Worm (Caenorhabditis elegans) whole organism, L1 larva: Measurements from ENCODE around the gene pigc-1.

Experiments used
- C34B4.2 ChIP-seq: sonication (generic microtip); optimal IDR thresholded peaks from 2 replicates; lab custom pipeline; 2017; ENCODE audit warnings: mild to moderate bottlenecking, missing genetic modification characterization, missing compliant biosample characterization
- F16B12.6 ChIP-seq: fragments of 150-350 bp; optimal IDR thresholded peaks from 2 replicates; lab custom pipeline; 2014; ENCODE audit warnings: missing biosample characterization, missing genetic modification characterization
- Y116A8C.19 ChIP-seq: sonication (generic microtip); optimal IDR thresholded peaks from 2 replicates; lab custom pipeline; 2016; ENCODE audit warnings: missing compliant biosample characterization, missing genetic modification characterization, borderline replicate concordance
- alr-1 ChIP-seq: fragments of 200-800 bp; sonication (Bioruptor generic); optimal IDR thresholded peaks from 2 replicates; lab custom pipeline; 2018; ENCODE audit warnings: borderline replicate concordance, mild to moderate bottlenecking, missing genetic modification characterization, missing compliant biosample characterization
- ama-1 ChIP-seq: fragments of 150-350 bp; optimal IDR thresholded peaks from 2 replicates; lab custom pipeline; 2014
- blmp-1 ChIP-seq: fragments of 150-350 bp; optimal IDR thresholded peaks from 2 replicates; lab custom pipeline; 2014; ENCODE audit warnings: missing biosample characterization, missing genetic modification characterization
- ceh-63 ChIP-seq: fragments of 200-800 bp; sonication (Bioruptor generic); optimal IDR thresholded peaks from 2 replicates; lab custom pipeline; 2018; ENCODE audit warnings: mild to moderate bottlenecking, missing genetic modification characterization, missing compliant biosample characterization
- ceh-8 ChIP-seq: fragments of 200-800 bp; sonication (Bioruptor generic); optimal IDR thresholded peaks from 2 replicates; lab custom pipeline; 2018; ENCODE audit warnings: mild to moderate bottlenecking, missing genetic modification characterization, moderate library complexity, missing compliant biosample characterization
- ceh-82 ChIP-seq, 3 experiments: fragments of 150-350 bp in 1 of 3; sonication (generic microtip) in 2 of 3; optimal IDR thresholded peaks; 2 replicates each; lab custom pipeline; 2014 to 2017; ENCODE audit warnings: missing biosample characterization in 3 of 3, missing genetic modification characterization in 3 of 3
- ceh-88 ChIP-seq: fragments of 200-800 bp; sonication (Bioruptor generic); IDR thresholded peaks from 2 replicates; pipeline ENCODE4 v1.3.6; 2022; ENCODE audit warnings: missing genetic modification characterization, missing compliant biosample characterization
- ces-1 ChIP-seq: fragments of 150-350 bp; optimal IDR thresholded peaks from 2 replicates; lab custom pipeline; 2014; ENCODE audit warnings: missing biosample characterization, missing genetic modification reagents, missing genetic modification characterization
- dsc-1 ChIP-seq: sonication (generic microtip); optimal IDR thresholded peaks from 2 replicates; lab custom pipeline; 2016; ENCODE audit warnings: mild to moderate bottlenecking, missing genetic modification characterization, missing compliant biosample characterization
- efl-1 ChIP-seq, 4 experiments: fragments of 150-350 bp; optimal IDR thresholded peaks in 3 of 4; peaks in 1 of 4; 1 replicate in 1 of 4; 2 replicates in 3 of 4; lab custom pipeline; 2014; ENCODE audit warnings: missing biosample characterization in 2 of 4, missing genetic modification characterization in 2 of 4, missing genetic modification reagents in 2 of 4
- elt-3 ChIP-seq, 6 experiments: fragments of 150-350 bp in 1 of 6; sonication (generic microtip); optimal IDR thresholded peaks; 2 replicates each; lab custom pipeline; 2017 to 2018; ENCODE audit warnings: missing biosample characterization in 6 of 6, missing genetic modification characterization in 6 of 6, inconsistent platforms in 1 of 6
- grh-1 ChIP-seq: fragments of 200-800 bp; sonication (Bioruptor generic); IDR thresholded peaks from 2 replicates; pipeline ENCODE4 v1.3.6; 2022; ENCODE audit warnings: missing genetic modification reagents, missing genetic modification characterization, missing compliant biosample characterization
- isw-1 ChIP-seq: fragments of 200-800 bp; sonication (Bioruptor generic); IDR thresholded peaks from 2 replicates; pipeline ENCODE4 v1.3.6; 2022; ENCODE audit warnings: missing genetic modification characterization, missing compliant biosample characterization
- lin-14 ChIP-seq: fragments of 200-800 bp; sonication (Bioruptor generic); optimal IDR thresholded peaks from 2 replicates; lab custom pipeline; 2018; ENCODE audit warnings: mild to moderate bottlenecking, missing genetic modification characterization, moderate library complexity, missing compliant biosample characterization
- lin-35 ChIP-seq, 2 experiments: fragments of 150-350 bp; optimal IDR thresholded peaks; 2 replicates each; lab custom pipeline; 2014; ENCODE audit warnings: missing biosample characterization in 2 of 2, missing genetic modification characterization in 2 of 2, missing genetic modification reagents in 2 of 2
- lsy-2 ChIP-seq, 2 experiments: fragments of 150-350 bp; optimal IDR thresholded peaks; 2 replicates each; lab custom pipeline; 2014; ENCODE audit warnings: missing biosample characterization in 2 of 2, missing genetic modification characterization in 2 of 2
- mdl-1 ChIP-seq, 2 experiments: fragments of 150-350 bp; optimal IDR thresholded peaks; 2 replicates each; lab custom pipeline; 2014 to 2017; ENCODE audit warnings: missing biosample characterization in 2 of 2, missing genetic modification characterization in 2 of 2, inconsistent platforms in 1 of 2
- mef-2 ChIP-seq: fragments of 150-350 bp; optimal IDR thresholded peaks from 2 replicates; lab custom pipeline; 2014; ENCODE audit warnings: missing biosample characterization, missing genetic modification characterization
- mep-1 ChIP-seq: fragments of 150-350 bp; optimal IDR thresholded peaks from 2 replicates; lab custom pipeline; 2014; ENCODE audit warnings: missing biosample characterization, missing genetic modification characterization
- nhr-11 ChIP-seq: fragments of 150-350 bp; optimal IDR thresholded peaks from 2 replicates; lab custom pipeline; 2014; ENCODE audit warnings: missing biosample characterization, missing genetic modification characterization
- nhr-71 ChIP-seq: sonication (generic microtip); optimal IDR thresholded peaks from 2 replicates; lab custom pipeline; 2016; ENCODE audit warnings: mild to moderate bottlenecking, missing genetic modification characterization, moderate library complexity, missing compliant biosample characterization
- nhr-76 ChIP-seq: sonication (generic microtip); optimal IDR thresholded peaks from 2 replicates; lab custom pipeline; 2017; ENCODE audit warnings: missing biosample characterization, missing genetic modification characterization
- nhr-77 ChIP-seq: fragments of 150-350 bp; optimal IDR thresholded peaks from 2 replicates; lab custom pipeline; 2014; ENCODE audit warnings: missing biosample characterization, missing genetic modification characterization
- nhr-84 ChIP-seq: sonication (generic microtip); optimal IDR thresholded peaks from 2 replicates; lab custom pipeline; 2017; ENCODE audit warnings: missing biosample characterization, missing genetic modification characterization
- pag-3 ChIP-seq: sonication (generic microtip); optimal IDR thresholded peaks from 2 replicates; lab custom pipeline; 2017; ENCODE audit warnings: missing genetic modification characterization, mild to moderate bottlenecking, missing compliant biosample characterization, antibody characterized with exemption, borderline replicate concordance; ENCODE audit not compliant: insufficient read depth
- pax-3 ChIP-seq: fragments of 200-800 bp; sonication (Bioruptor generic); optimal IDR thresholded peaks from 2 replicates; lab custom pipeline; 2018; ENCODE audit warnings: mild to moderate bottlenecking, missing genetic modification characterization, moderate library complexity, missing compliant biosample characterization
- skn-1 ChIP-seq: fragments of 150-350 bp; optimal IDR thresholded peaks from 2 replicates; lab custom pipeline; 2014; ENCODE audit warnings: missing biosample characterization, missing genetic modification characterization
- sup-37 ChIP-seq: fragments of 200-800 bp; sonication (Bioruptor generic); optimal IDR thresholded peaks from 2 replicates; lab custom pipeline; 2018; ENCODE audit warnings: mild to moderate bottlenecking, missing genetic modification characterization, missing compliant biosample characterization
- swsn-7 ChIP-seq: sonication (generic microtip); optimal IDR thresholded peaks from 2 replicates; lab custom pipeline; 2016; ENCODE audit warnings: missing genetic modification characterization, missing compliant biosample characterization
- unc-62 ChIP-seq: fragments of 150-350 bp; optimal IDR thresholded peaks from 2 replicates; lab custom pipeline; 2014; ENCODE audit warnings: missing biosample characterization, missing genetic modification reagents, missing genetic modification characterization
- unc-98 ChIP-seq: fragments of 200-800 bp; sonication (Bioruptor generic); IDR thresholded peaks from 2 replicates; pipeline ENCODE4 v1.3.6; 2022; ENCODE audit warnings: missing genetic modification characterization, missing compliant biosample characterization
- xbp-1 ChIP-seq: sonication (generic microtip); optimal IDR thresholded peaks from 2 replicates; lab custom pipeline; 2016; ENCODE audit warnings: missing genetic modification characterization, missing compliant biosample characterization
- zag-1 ChIP-seq: fragments of 150-350 bp; optimal IDR thresholded peaks from 2 replicates; lab custom pipeline; 2014; ENCODE audit warnings: missing biosample characterization, missing genetic modification characterization

The pigc-1 gene

ce11 chrIV:9321039-9321851 lies 21.7 kb downstream of the pigc-1 start, which contains the start of the genes F49C12.12 and vha-17 (continued):
- TF ChIP-seq dsc-1 (tag; lab: Kevin White, UChicago): no peak
- peak; percentile 16 for TF ChIP-seq swsn-7 (tag; lab: Kevin White, UChicago)
- no peak for TF ChIP-seq grh-1 (GFP tag; lab: Robert Waterston, UW)
- no peak for TF ChIP-seq mep-1 (tag; lab: Kevin White, UChicago)
- TF ChIP-seq nhr-84 (tag; lab: Kevin White, UChicago): no peak
- TF ChIP-seq zag-1 (tag; lab: Kevin White, UChicago): no peak
- no peak for TF ChIP-seq elt-3 (tag; optimal IDR thresholded peaks at IDR 0.05; lab: Kevin White, UChicago)
- TF ChIP-seq Y116A8C.19 (tag; lab: Kevin White, UChicago): no peak
- no peak for TF ChIP-seq C34B4.2 (tag; lab: Kevin White, UChicago)
- TF ChIP-seq nhr-11 (tag; lab: Kevin White, UChicago): no peak
- peak; percentile 65 for TF ChIP-seq skn-1 (tag; lab: Kevin White, UChicago)
- peak; percentile 8 to 47 for TF ChIP-seq lin-35 (GFP tag; optimal IDR thresholded peaks at IDR 0.05; lab: Kevin White, UChicago)
- no peak for TF ChIP-seq isw-1 (GFP tag; lab: Robert Waterston, UW)

ce11 chrIV:9320023-9320422 lies 22.9 kb downstream of the pigc-1 start:
- TF ChIP-seq sup-37 (GFP tag; lab: Kevin White, UChicago) (no peak), nhr-71 (peak; percentile 16)

DNA sequence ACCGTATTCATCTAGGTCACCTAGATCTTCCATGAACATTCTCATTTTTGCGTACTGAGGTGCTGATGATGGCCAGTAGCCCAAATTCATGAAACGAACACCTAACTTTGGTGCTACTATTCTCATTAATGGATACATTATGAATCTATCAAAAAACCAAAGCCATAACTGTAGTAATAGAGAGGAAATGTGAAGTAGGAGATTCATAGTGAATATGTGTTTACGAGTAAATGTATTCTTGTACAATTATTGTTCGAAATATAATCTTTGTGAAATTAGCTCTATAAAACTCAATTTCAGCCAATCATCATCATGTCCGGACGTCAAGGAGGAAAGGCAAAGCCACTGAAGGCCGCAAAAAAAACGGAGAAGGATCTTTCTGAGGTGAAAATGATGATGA lies 23.9 kb downstream of the pigc-1 start, which contains the start of the genes F49C12.11 and nemt-1:
Gene F49C12.11 (plus strand): TSS at position 301 of the 400 bp plus-strand sequence.
Gene nemt-1 (minus strand): TSS at position 360 of the 400 bp plus-strand sequence.
- TF ChIP-seq lsy-2 (tag; optimal IDR thresholded peaks at IDR 0.05; lab: Kevin White, UChicago): no peak
- no peak for TF ChIP-seq blmp-1 (tag; lab: Kevin White, UChicago)
- no peak for TF ChIP-seq mdl-1 (tag; optimal IDR thresholded peaks at IDR 0.05; lab: Kevin White, UChicago)
- TF ChIP-seq mef-2 (tag; lab: Kevin White, UChicago): no peak
- TF ChIP-seq xbp-1 (tag; lab: Kevin White, UChicago): no peak
- no peak for TF ChIP-seq unc-98
- TF ChIP-seq ceh-82 (tag; optimal IDR thresholded peaks at IDR 0.05; lab: Kevin White, UChicago): no peak
- TF ChIP-seq ces-1 (GFP tag; lab: Kevin White, UChicago): no peak
- no peak for TF ChIP-seq ceh-63 (GFP tag; lab: Kevin White, UChicago)
- no peak for TF ChIP-seq lin-14 (GFP tag; lab: Kevin White, UChicago)
- no peak for TF ChIP-seq ama-1
- no peak for TF ChIP-seq ceh-88 (GFP tag; lab: Robert Waterston, UW)

DNA sequence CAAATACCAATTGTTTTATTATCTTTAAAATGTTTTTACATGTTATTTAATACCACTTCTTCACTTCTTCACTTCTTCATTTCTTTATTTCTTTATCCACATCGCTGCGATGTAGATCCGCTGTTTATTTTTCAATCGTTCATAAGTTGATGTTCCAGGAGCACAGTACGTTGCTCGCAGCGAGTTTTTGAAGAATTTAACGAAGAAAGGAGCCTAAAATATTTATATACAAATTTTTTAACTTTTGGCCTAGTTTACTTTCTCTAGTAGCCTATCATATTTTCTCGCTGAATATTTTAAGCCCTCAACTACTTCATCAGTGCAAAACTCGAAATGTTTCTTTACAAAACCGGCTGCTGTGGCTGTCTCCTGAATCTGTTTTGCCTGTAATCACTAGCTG lies 24.8 kb downstream of the pigc-1 start:
- TF ChIP-seq mef-2 (tag; lab: Kevin White, UChicago) (no peak), F16B12.6 (tag; lab: Kevin White, UChicago) (no peak), ces-1 (GFP tag; lab: Kevin White, UChicago) (no peak), nhr-76 (tag; lab: Kevin White, UChicago) (no peak), alr-1 (tag; lab: Kevin White, UChicago) (no peak), sup-37 (GFP tag; lab: Kevin White, UChicago) (no peak), pax-3 (tag; lab: Kevin White, UChicago) (no peak), nhr-77 (tag; lab: Kevin White, UChicago) (no peak), ceh-8 (GFP tag; lab: Kevin White, UChicago) (no peak), ama-1 (no peak), pag-3 (tag; lab: Kevin White, UChicago) (no peak), efl-1 (optimal IDR thresholded peaks at IDR 0.05; lab: Kevin White, UChicago) (no peak), efl-1 (GFP tag; optimal IDR thresholded peaks at IDR 0.05 in 1 of 2; lab: Kevin White, UChicago) (no peak), unc-62 (GFP tag; lab: Kevin White, UChicago) (no peak), nhr-71 (no peak)
